Fruit fly (Drosophila melanogaster): ENCODE data around the gene sowah.

The sowah gene

dm6 chr3L:12514762-12515215 lies 57.6 kb downstream of the sowah start, which contains the start of the genes sti and tral (continued):
- TF ChIP-seq CG6272 (GFP tag; IDR thresholded peaks at IDR 0.05), result peak; percentile 87
- TF ChIP-seq Opbp (GFP tag; IDR thresholded peaks at IDR 0.05; ENCODE audit: partially characterized antibody), result no peak
- TF ChIP-seq MTF-1 (GFP tag; optimal IDR thresholded peaks at IDR 0.05; ENCODE audit: borderline replicate concordance), result peak; percentile 4
- peak; percentile 100 for TF ChIP-seq Ets65A (GFP tag)
- peak; percentile 93 for TF ChIP-seq vfl (GFP tag; optimal IDR thresholded peaks at IDR 0.05)
- TF ChIP-seq nerfin-2 (GFP tag; IDR thresholded peaks at IDR 0.05; ENCODE audit: partially characterized antibody), result 0 out of 2 replicates have a peak, but pooled peaks have one; percentile 31
- peak; percentile 18; the same call in 1 of the 2 replicates for TF ChIP-seq CG4360 (GFP tag; IDR thresholded peaks at IDR 0.05)
- TF ChIP-seq Oaz (GFP tag; IDR thresholded peaks at IDR 0.05), result peak; percentile 73
- no peak for TF ChIP-seq abd-A (tag; optimal IDR thresholded peaks at IDR 0.05)
- TF ChIP-seq CG3065 (GFP tag; optimal IDR thresholded peaks at IDR 0.05), result peak; percentile 64
- TF ChIP-seq NfI (GFP tag; optimal IDR thresholded peaks at IDR 0.05), result peak; percentile 91
- TF ChIP-seq CG15269 (tag; optimal IDR thresholded peaks at IDR 0.05), result peak; percentile 80
- peak; percentile 91 for TF ChIP-seq ems (GFP tag; optimal IDR thresholded peaks at IDR 0.05)
- peak; percentile 35 for TF ChIP-seq CG12071 (GFP tag; optimal IDR thresholded peaks at IDR 0.05)
- TF ChIP-seq CG10654 (GFP tag; optimal IDR thresholded peaks at IDR 0.05), result peak; percentile 85
- peak; percentile 84 for TF ChIP-seq Aef1 (GFP tag; IDR thresholded peaks at IDR 0.05)
- peak; percentile 77 for TF ChIP-seq CG11398 (GFP tag; optimal IDR thresholded peaks at IDR 0.05)
- TF ChIP-seq nerfin-1 (tag; optimal IDR thresholded peaks at IDR 0.05), result peak; percentile 81
- peak; percentile 54; the same call in 1 of the 2 replicates for TF ChIP-seq chm (GFP tag; IDR thresholded peaks at IDR 0.05)
- TF ChIP-seq repo (GFP tag; optimal IDR thresholded peaks at IDR 0.05), result peak; percentile 86
- peak; percentile 81 for TF ChIP-seq CG11560 (tag; IDR thresholded peaks at IDR 0.05)
- TF ChIP-seq chif (GFP tag; optimal IDR thresholded peaks at IDR 0.05), result peak; percentile 85 to 93
- TF ChIP-seq CG6813 (GFP tag; optimal IDR thresholded peaks at IDR 0.05), result peak; percentile 72
- TF ChIP-seq Bteb2 (GFP tag; optimal IDR thresholded peaks at IDR 0.05), result peak; percentile 90
- TF ChIP-seq CG17361 (GFP tag; IDR thresholded peaks at IDR 0.05), result peak; percentile 88
- peak; percentile 79 for TF ChIP-seq Sry-δ (GFP tag; optimal IDR thresholded peaks at IDR 0.05)
- TF ChIP-seq CG11723 (GFP tag; optimal IDR thresholded peaks at IDR 0.05), result peak; percentile 84
- TF ChIP-seq gro (GFP tag; optimal IDR thresholded peaks at IDR 0.05), result peak; percentile 95
- TF ChIP-seq Abd-B (GFP tag; optimal IDR thresholded peaks at IDR 0.05), result no peak
- no peak for TF ChIP-seq CG11504 (tag; optimal IDR thresholded peaks at IDR 0.05)
- TF ChIP-seq psq (GFP tag; optimal IDR thresholded peaks at IDR 0.05), result peak; percentile 74
- TF ChIP-seq so (GFP tag; IDR thresholded peaks at IDR 0.05), result peak; percentile 68; the same call in 2 of the 3 replicates
- TF ChIP-seq CG9932 (GFP tag; IDR thresholded peaks at IDR 0.05), result peak; percentile 96
- TF ChIP-seq ase (GFP tag; IDR thresholded peaks at IDR 0.05), result peak; percentile 78
- peak; percentile 85 for TF ChIP-seq CG10462 (GFP tag; optimal IDR thresholded peaks at IDR 0.05)
- peak; percentile 76 for TF ChIP-seq Blimp-1 (GFP tag; optimal IDR thresholded peaks at IDR 0.05)
- TF ChIP-seq CG18476 (GFP tag; optimal IDR thresholded peaks at IDR 0.05), result peak; percentile 88
- no peak for TF ChIP-seq tio (GFP tag; optimal IDR thresholded peaks at IDR 0.05)
- peak; percentile 95 for TF ChIP-seq Hsf (GFP tag; optimal IDR thresholded peaks at IDR 0.05)

dm6 chr3L:12507571-12507970 lies 64.8 kb downstream of the sowah start, which contains the start of gene CG10654:
TSS of gene CG10654 (minus strand) at chr3L:12507840.
- TF ChIP-seq ci (GFP tag; IDR thresholded peaks at IDR 0.05), result peak; percentile 60; the same call in 2 of the 3 replicates
- TF ChIP-seq MESR4 (GFP tag; optimal IDR thresholded peaks at IDR 0.05), result peak; percentile 7
- no peak for TF ChIP-seq CG34224 (GFP tag; IDR thresholded peaks at IDR 0.05; ENCODE audit: partially characterized antibody)
- TF ChIP-seq Rfx (GFP tag; IDR thresholded peaks at IDR 0.05), result 0 out of 2 replicates have a peak, but pooled peaks have one; percentile 18
- peak; percentile 9 for TF ChIP-seq pb (GFP tag; optimal IDR thresholded peaks at IDR 0.05)
- peak; percentile 33 for TF ChIP-seq CG7987 (GFP tag; optimal IDR thresholded peaks at IDR 0.05)
- peak; percentile 10; the same call in 1 of the 2 replicates for TF ChIP-seq E2f2 (GFP tag; IDR thresholded peaks at IDR 0.05)
- TF ChIP-seq CG6791 (GFP tag; IDR thresholded peaks at IDR 0.05; ENCODE audit: partially characterized antibody), result 0 out of 3 replicates have a peak, but pooled peaks have one; percentile 38
- peak; percentile 14; the same call in 1 of the 3 replicates for TF ChIP-seq CG6175 (GFP tag; IDR thresholded peaks at IDR 0.05)
- TF ChIP-seq CG15514 (GFP tag; optimal IDR thresholded peaks at IDR 0.05), result peak; percentile 28
- TF ChIP-seq sens (GFP tag), result peak; percentile 51
- TF ChIP-seq tin (GFP tag; optimal IDR thresholded peaks at IDR 0.05), result no peak
- TF ChIP-seq pum (GFP tag; optimal IDR thresholded peaks at IDR 0.05), result no peak
- TF ChIP-seq CHES-1-like (GFP tag; optimal IDR thresholded peaks at IDR 0.05), result no peak
